Worm (Caenorhabditis elegans) whole organism, young adult: ENCODE data around the gene ipla-6.
"Not testable (repeated sequence)": the region's sequence is repeated elsewhere in the genome, so short reads cannot be mapped to it uniquely, and the experiment has no call there.

Source experiments
- B0336.3 ChIP-seq: fragments of 200-800 bp; sonication (Bioruptor generic); IDR thresholded peaks from 2 replicates; pipeline ENCODE4 v1.3.6; 2022; ENCODE audit warnings: missing genetic modification characterization, missing compliant biosample characterization
- C17E4.6 ChIP-seq: fragments of 200-800 bp; sonication (Bioruptor generic); IDR thresholded peaks from 2 replicates; pipeline ENCODE4 v1.3.6; 2022; ENCODE audit warnings: missing genetic modification reagents, missing genetic modification characterization, missing compliant biosample characterization
- F10E7.11 ChIP-seq: sonication (generic microtip); optimal IDR thresholded peaks from 2 replicates; lab custom pipeline; 2017; ENCODE audit warnings: mild to moderate bottlenecking, missing genetic modification characterization, moderate library complexity, missing compliant biosample characterization
- F22D6.2 ChIP-seq: sonication (generic microtip); optimal IDR thresholded peaks from 2 replicates; lab custom pipeline; 2016; ENCODE audit warnings: mild to moderate bottlenecking, missing genetic modification characterization, missing compliant biosample characterization
- F37B4.10 ChIP-seq: fragments of 200-800 bp; sonication (Bioruptor generic); IDR thresholded peaks from 2 replicates; pipeline ENCODE4 v1.3.6; 2022; ENCODE audit warnings: missing genetic modification characterization, missing compliant biosample characterization
- F49E8.2 ChIP-seq: sonication (generic microtip); optimal IDR thresholded peaks from 3 replicates; lab custom pipeline; 2017; ENCODE audit warnings: missing genetic modification characterization, mild to moderate bottlenecking, missing compliant biosample characterization, antibody characterized with exemption, moderate library complexity; ENCODE audit not compliant: insufficient read depth
- Y56A3A.18 ChIP-seq: fragments of 200-800 bp; sonication (Bioruptor generic); IDR thresholded peaks from 2 replicates; pipeline ENCODE4 v1.3.6; 2022; ENCODE audit warnings: missing genetic modification reagents, missing genetic modification characterization, missing compliant biosample characterization
- Y67H2A.10 ChIP-seq: fragments of 200-800 bp; sonication (Bioruptor generic); conservative IDR thresholded peaks from 2 replicates; pipeline ENCODE4 v1.3.6; 2022; ENCODE audit warnings: missing genetic modification reagents, missing genetic modification characterization, missing compliant biosample characterization
- ZK185.1 ChIP-seq: sonication (generic microtip); optimal IDR thresholded peaks from 2 replicates; lab custom pipeline; 2016; ENCODE audit warnings: mild to moderate bottlenecking, missing genetic modification characterization, missing compliant biosample characterization; ENCODE audit not compliant: poor library complexity, severe bottlenecking
- atf-7 ChIP-seq: sonication (generic microtip); optimal IDR thresholded peaks from 2 replicates; lab custom pipeline; 2017; ENCODE audit warnings: mild to moderate bottlenecking, missing genetic modification characterization, missing compliant biosample characterization
- attf-6 ChIP-seq: fragments of 200-800 bp; sonication (Bioruptor generic); IDR thresholded peaks from 2 replicates; pipeline ENCODE4 v1.3.6; 2022; ENCODE audit warnings: missing genetic modification reagents, missing genetic modification characterization, missing compliant biosample characterization
- dox-1 ChIP-seq: fragments of 200-800 bp; sonication (Bioruptor generic); IDR thresholded peaks from 2 replicates; pipeline ENCODE4 v1.3.6; 2022; ENCODE audit warnings: missing genetic modification reagents, missing genetic modification characterization, missing compliant biosample characterization
- dpff-1 ChIP-seq: sonication (generic microtip); optimal IDR thresholded peaks from 2 replicates; lab custom pipeline; 2017; ENCODE audit warnings: mild to moderate bottlenecking, missing genetic modification characterization, missing compliant biosample characterization
- efl-1 ChIP-seq: fragments of 150-350 bp; optimal IDR thresholded peaks from 2 replicates; lab custom pipeline; 2014; ENCODE audit warnings: missing biosample characterization, missing genetic modification reagents, missing genetic modification characterization
- egl-18 ChIP-seq: fragments of 200-800 bp; sonication (Bioruptor generic); IDR thresholded peaks from 2 replicates; pipeline ENCODE4 v1.3.6; 2022; ENCODE audit warnings: missing genetic modification reagents, missing genetic modification characterization, missing compliant biosample characterization
- egl-44 ChIP-seq: fragments of 200-800 bp; sonication (Bioruptor generic); IDR thresholded peaks from 2 replicates; pipeline ENCODE4 v1.3.6; 2022; ENCODE audit warnings: missing genetic modification reagents, missing genetic modification characterization, missing compliant biosample characterization
- egrh-3 ChIP-seq: fragments of 200-800 bp; sonication (Bioruptor generic); IDR thresholded peaks from 2 replicates; pipeline ENCODE4 v1.3.6; 2022; ENCODE audit warnings: missing genetic modification reagents, missing genetic modification characterization, missing compliant biosample characterization
- him-1 ChIP-seq: sonication (generic microtip); optimal IDR thresholded peaks from 2 replicates; lab custom pipeline; 2016; ENCODE audit warnings: missing genotype, missing genetic modification reagents, missing genetic modification characterization, missing compliant biosample characterization
- hlh-12 ChIP-seq: sonication (generic microtip); optimal IDR thresholded peaks from 2 replicates; lab custom pipeline; 2016; ENCODE audit warnings: missing genetic modification characterization, missing compliant biosample characterization
- hlh-26 ChIP-seq: fragments of 200-800 bp; sonication (Bioruptor generic); conservative IDR thresholded peaks from 2 replicates; pipeline ENCODE4 v1.3.6; 2022; ENCODE audit warnings: missing genetic modification reagents, missing genetic modification characterization, missing compliant biosample characterization
- hmg-1.2 ChIP-seq: fragments of 200-800 bp; sonication (Bioruptor generic); IDR thresholded peaks from 2 replicates; pipeline ENCODE4 v1.3.6; 2022; ENCODE audit warnings: missing genetic modification reagents, missing genetic modification characterization, missing compliant biosample characterization
- hsf-1 ChIP-seq: fragments of 200-800 bp; sonication (Bioruptor generic); IDR thresholded peaks from 2 replicates; pipeline ENCODE4 v1.3.6; 2022; ENCODE audit warnings: missing genetic modification reagents, missing genetic modification characterization, missing compliant biosample characterization
- lin-54 ChIP-seq: fragments of 200-800 bp; sonication (Bioruptor generic); optimal IDR thresholded peaks from 2 replicates; lab custom pipeline; 2018; ENCODE audit warnings: mild to moderate bottlenecking, missing genetic modification characterization, missing compliant biosample characterization
- madf-10 ChIP-seq: sonication (generic microtip); optimal IDR thresholded peaks from 2 replicates; lab custom pipeline; 2016; ENCODE audit warnings: mild to moderate bottlenecking, missing genetic modification characterization, missing compliant biosample characterization
- madf-6 ChIP-seq: fragments of 200-800 bp; sonication (Bioruptor generic); IDR thresholded peaks from 2 replicates; pipeline ENCODE4 v1.3.6; 2022; ENCODE audit warnings: missing genetic modification reagents, missing genetic modification characterization, missing compliant biosample characterization
- madf-8 ChIP-seq: fragments of 200-800 bp; sonication (Bioruptor generic); conservative IDR thresholded peaks from 2 replicates; pipeline ENCODE4 v1.3.6; 2022; ENCODE audit warnings: missing genetic modification reagents, missing genetic modification characterization, missing compliant biosample characterization
- nfya-2 ChIP-seq: fragments of 200-800 bp; sonication (Bioruptor generic); IDR thresholded peaks from 2 replicates; pipeline ENCODE4 v1.3.6; 2022; ENCODE audit warnings: missing genetic modification reagents, missing genetic modification characterization, missing compliant biosample characterization
- nhr-27 ChIP-seq: fragments of 200-800 bp; sonication (Bioruptor generic); optimal IDR thresholded peaks from 2 replicates; lab custom pipeline; 2018; ENCODE audit warnings: mild to moderate bottlenecking, missing genetic modification characterization, moderate library complexity, missing compliant biosample characterization
- pbrm-1 ChIP-seq: fragments of 200-800 bp; sonication (Bioruptor generic); IDR thresholded peaks from 2 replicates; pipeline ENCODE4 v1.3.6; 2022; ENCODE audit warnings: missing genetic modification reagents, missing genetic modification characterization, missing compliant biosample characterization
- pha-4 ChIP-seq: fragments of 150-350 bp; sonication (generic microtip); optimal IDR thresholded peaks from 2 replicates; lab custom pipeline; 2014; ENCODE audit warnings: missing biosample characterization, missing genetic modification reagents, missing genetic modification characterization
- repo-1 ChIP-seq: sonication (generic microtip); optimal IDR thresholded peaks from 2 replicates; lab custom pipeline; 2017; ENCODE audit warnings: mild to moderate bottlenecking, missing genetic modification characterization, missing compliant biosample characterization
- snpc-1.1 ChIP-seq: sonication (generic microtip); optimal IDR thresholded peaks from 2 replicates; lab custom pipeline; 2017; ENCODE audit warnings: missing genetic modification characterization, mild to moderate bottlenecking, missing compliant biosample characterization, antibody characterized with exemption, moderate library complexity, missing genotype, missing genetic modification reagents; ENCODE audit not compliant: insufficient read depth
- snpc-4 ChIP-seq, 5 experiments: fragments of 150-350 bp in 1 of 5; sonication (generic microtip) in 4 of 5; optimal IDR thresholded peaks; 2 replicates each; lab custom pipeline; 2014 to 2018; ENCODE audit warnings: missing genetic modification characterization in 5 of 5, missing biosample characterization in 3 of 5, antibody characterized with exemption in 2 of 5, mild to moderate bottlenecking in 2 of 5, missing compliant biosample characterization in 2 of 5, missing genotype in 2 of 5, moderate library complexity in 2 of 5, missing genetic modification reagents in 1 of 5
- somi-1 ChIP-seq: fragments of 200-800 bp; sonication (Bioruptor generic); optimal IDR thresholded peaks from 2 replicates; lab custom pipeline; 2018; ENCODE audit warnings: mild to moderate bottlenecking, missing genetic modification characterization, missing compliant biosample characterization
- tlf-1 ChIP-seq: fragments of 200-800 bp; sonication (Bioruptor generic); optimal IDR thresholded peaks from 2 replicates; lab custom pipeline; 2018; ENCODE audit warnings: mild to moderate bottlenecking, missing genetic modification characterization, missing compliant biosample characterization
- ztf-18 ChIP-seq: sonication (generic microtip); optimal IDR thresholded peaks from 2 replicates; lab custom pipeline; 2016; ENCODE audit warnings: missing genotype, mild to moderate bottlenecking, missing genetic modification characterization, missing compliant biosample characterization
- ztf-26 ChIP-seq: sonication (generic microtip); optimal IDR thresholded peaks from 2 replicates; lab custom pipeline; 2017; ENCODE audit warnings: missing genetic modification characterization, missing compliant biosample characterization
- ztf-3 ChIP-seq: fragments of 200-800 bp; sonication (Bioruptor generic); optimal IDR thresholded peaks from 2 replicates; lab custom pipeline; 2018; ENCODE audit warnings: mild to moderate bottlenecking, missing genetic modification characterization, missing compliant biosample characterization
- ztf-6 ChIP-seq: fragments of 200-800 bp; sonication (Bioruptor generic); IDR thresholded peaks from 2 replicates; pipeline ENCODE4 v1.3.6; 2022; ENCODE audit warnings: missing genetic modification reagents, missing genetic modification characterization, missing compliant biosample characterization

ipla-6 gene

DNA sequence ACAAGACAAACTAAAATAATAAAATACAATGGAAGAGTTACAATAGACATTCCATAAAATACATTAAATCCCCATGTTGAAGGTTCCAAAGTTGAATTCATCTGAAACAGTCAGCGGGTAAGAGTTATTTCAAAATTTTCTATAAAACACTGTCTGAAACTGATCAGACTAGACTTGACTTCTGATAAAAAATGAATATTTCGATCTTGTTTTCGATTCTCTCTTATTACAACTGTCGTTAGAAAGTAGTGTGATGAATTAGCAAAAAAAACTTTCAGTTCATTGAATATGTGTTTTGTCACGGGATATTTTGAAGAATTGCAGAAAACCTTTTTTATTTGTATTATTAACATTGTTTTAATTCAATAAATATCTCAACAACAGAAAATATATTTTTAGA lies 35.7 kb upstream of the ipla-6 start, which contains the start of gene srv-26:
Gene srv-26 (minus strand): TSS at position 101 of the 400 bp plus-strand sequence.
- TF ChIP-seq dpff-1 (no peak), F37B4.10 (GFP tag; lab: Robert Waterston, UW) (no peak), hlh-12 (tag; lab: Kevin White, UChicago) (no peak)

DNA sequence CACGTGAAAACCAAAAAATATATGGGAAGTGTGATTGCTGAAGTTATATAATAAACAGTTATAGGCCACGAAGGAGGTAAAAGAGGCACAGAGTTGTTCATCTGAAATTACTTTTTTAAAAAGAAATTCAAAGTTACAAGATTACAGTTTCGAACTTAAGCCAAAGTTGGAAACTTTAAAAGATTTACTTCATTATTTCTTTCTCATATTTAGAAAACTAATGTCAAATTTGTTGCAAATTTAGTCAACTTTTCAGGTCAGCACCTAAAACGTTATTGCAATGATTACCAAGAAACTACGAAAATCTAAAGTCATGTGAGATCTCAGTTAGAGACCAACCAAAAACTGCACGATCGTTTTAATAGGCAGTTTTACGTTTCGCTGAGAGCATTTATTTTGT lies 33.8 kb upstream of the ipla-6 start, which contains the start of gene srv-25:
Gene srv-25 (minus strand): TSS at position 101 of the 400 bp plus-strand sequence.
- TF ChIP-seq ztf-3 (no peak), ztf-18 (tag; lab: Kevin White, UChicago) (no peak)

DNA sequence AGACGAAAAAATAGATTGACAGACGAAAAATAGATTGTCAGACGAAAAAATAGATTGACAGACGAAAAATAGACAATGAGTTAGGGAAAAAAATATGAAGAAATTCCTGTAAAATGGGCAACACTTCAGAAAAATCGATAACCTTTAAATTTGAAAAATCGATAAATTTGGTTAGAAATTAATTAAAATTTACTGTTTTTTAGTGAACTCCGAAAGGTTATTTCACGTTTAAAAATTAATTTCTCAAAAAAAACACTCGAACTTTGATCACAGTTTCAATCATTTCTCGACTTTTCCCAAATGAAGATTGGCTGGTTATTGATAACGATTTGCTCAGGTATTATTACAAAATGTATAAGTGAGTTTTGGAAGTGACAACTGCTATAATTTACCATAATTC lies 30.0 kb upstream of the ipla-6 start, which contains the start of gene csp-2:
Gene csp-2 (plus strand): TSS at position 301 of the 400 bp plus-strand sequence.
- TF ChIP-seq Y56A3A.18 (no peak), tlf-1 (GFP tag; lab: Kevin White, UChicago) (no peak), attf-6 (GFP tag; lab: Robert Waterston, UW) (no peak), ztf-26 (tag; lab: Kevin White, UChicago) (no peak), pha-4 (tag; lab: Kevin White, UChicago) (no peak), dox-1 (GFP tag; lab: Robert Waterston, UW) (no peak), egl-18 (no peak), egrh-3 (GFP tag; lab: Robert Waterston, UW) (no peak), ZK185.1 (tag; lab: Kevin White, UChicago) (no peak), Y67H2A.10 (GFP tag; lab: Robert Waterston, UW) (no peak), lin-54 (GFP tag; lab: Kevin White, UChicago) (no peak), pbrm-1 (no peak), efl-1 (no peak)

DNA sequence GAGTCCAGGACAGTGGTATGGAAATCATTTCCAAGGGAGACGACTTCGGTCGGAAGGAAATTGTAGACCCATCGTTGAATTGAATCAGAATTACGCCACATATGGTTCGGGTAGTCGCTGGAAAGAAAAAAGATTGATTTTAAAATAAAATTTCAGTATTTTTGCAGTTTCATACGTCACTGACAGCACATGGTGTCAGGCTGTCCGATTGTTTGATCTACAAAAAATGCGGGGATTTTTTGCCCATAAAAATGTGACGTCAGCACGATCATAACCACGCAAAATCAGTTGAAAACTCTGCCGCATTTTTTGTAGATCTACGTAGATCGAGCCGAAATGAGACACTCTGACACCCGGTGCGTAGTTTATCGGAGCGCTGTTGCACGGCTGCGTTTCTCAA lies 20.1 kb upstream of the ipla-6 start, which contains the start of gene Y73B6BL.12:
Gene Y73B6BL.12 (minus strand): TSS at position 101 of the 400 bp plus-strand sequence.
- not testable (repeated sequence) for TF ChIP-seq atf-7 (tag; lab: Kevin White, UChicago); B0336.3 (GFP tag; lab: Robert Waterston, UW); F22D6.2 (tag; lab: Kevin White, UChicago)

DNA sequence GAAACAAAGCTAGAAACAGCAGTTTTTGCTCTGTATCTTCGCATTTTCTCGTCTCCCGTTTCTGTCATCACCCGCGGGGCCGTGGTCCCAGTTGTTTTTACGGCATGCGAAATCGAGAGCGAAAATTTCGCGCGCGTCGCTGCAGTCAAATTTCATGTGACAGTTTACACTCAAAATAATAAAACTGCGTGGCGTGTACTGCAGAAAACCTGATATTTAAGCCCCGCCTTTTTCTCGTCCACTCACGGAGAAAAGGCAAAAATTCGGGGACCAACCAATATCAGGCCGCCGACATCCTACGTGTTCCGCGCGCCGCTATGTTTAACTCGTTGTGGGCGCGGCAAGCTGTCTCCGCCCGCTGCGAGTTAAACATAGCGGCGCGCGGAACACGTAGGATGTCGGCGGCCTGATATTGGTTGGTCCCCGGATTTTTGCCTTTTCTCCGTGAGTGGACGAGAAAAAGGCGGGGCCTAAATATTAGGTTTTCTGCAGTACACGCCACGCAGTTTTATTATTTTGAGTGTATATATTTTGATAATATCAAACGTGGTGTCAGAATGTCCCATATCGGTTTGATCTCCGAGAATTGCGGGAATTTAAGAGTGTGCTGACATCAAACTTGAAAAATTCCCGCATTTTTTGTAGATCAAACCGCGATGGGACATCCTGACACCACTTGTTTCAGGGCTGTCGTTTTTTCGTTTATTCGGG lies 17.0 kb upstream of the ipla-6 start:
- TF ChIP-seq hmg-1.2 (GFP tag; lab: Robert Waterston, UW): peak; percentile 50
- TF ChIP-seq madf-6 (GFP tag; lab: Robert Waterston, UW): peak; percentile 51; the same call in 1 of the 2 replicates
- TF ChIP-seq snpc-4 (GFP tag; optimal IDR thresholded peaks at IDR 0.05; lab: Kevin White, UChicago): peak; percentile 8
- peak in 3 of 4 experiments; percentile 47 to 93 (median 85) for TF ChIP-seq snpc-4 (tag; optimal IDR thresholded peaks at IDR 0.05; lab: Kevin White, UChicago)
- TF ChIP-seq madf-8 (GFP tag; lab: Robert Waterston, UW): 0 out of 2 replicates have a peak, but pooled peaks have one; percentile 2
- 0 out of 2 replicates have a peak, but pooled peaks have one; percentile 8 for TF ChIP-seq ztf-6 (GFP tag; lab: Robert Waterston, UW)
- peak; percentile 41 for TF ChIP-seq snpc-1.1

- TF ChIP-seq egl-44 (no peak), madf-10 (tag; lab: Kevin White, UChicago) (peak; percentile 72), somi-1 (GFP tag; lab: Kevin White, UChicago) (peak; percentile 35), nfya-2 (GFP tag; lab: Robert Waterston, UW) (no peak), hlh-26 (GFP tag; lab: Robert Waterston, UW) (no peak), hsf-1 (GFP tag; lab: Robert Waterston, UW) (0 out of 2 replicates have a peak, but pooled peaks have one; percentile 13), C17E4.6 (no peak), nhr-27 (tag; lab: Kevin White, UChicago) (no peak), Y56A3A.18 (no peak), repo-1 (tag; lab: Kevin White, UChicago) (peak; percentile 35), F49E8.2 (tag; lab: Kevin White, UChicago) (no peak), him-1 (tag; lab: Kevin White, UChicago) (peak; percentile 45), F10E7.11 (tag; lab: Kevin White, UChicago) (peak; percentile 61)
Observed at ce11 chrIV:6321667-6322066, 15.8 kb upstream of the ipla-6 start, which contains the start of gene Y73B6BL.29. Gene Y73B6BL.29 (plus strand): TSS chrIV:6321929.
